Fruit fly (Drosophila melanogaster): ENCODE measurements around the gene Coq4.

Coq4 gene

DNA sequence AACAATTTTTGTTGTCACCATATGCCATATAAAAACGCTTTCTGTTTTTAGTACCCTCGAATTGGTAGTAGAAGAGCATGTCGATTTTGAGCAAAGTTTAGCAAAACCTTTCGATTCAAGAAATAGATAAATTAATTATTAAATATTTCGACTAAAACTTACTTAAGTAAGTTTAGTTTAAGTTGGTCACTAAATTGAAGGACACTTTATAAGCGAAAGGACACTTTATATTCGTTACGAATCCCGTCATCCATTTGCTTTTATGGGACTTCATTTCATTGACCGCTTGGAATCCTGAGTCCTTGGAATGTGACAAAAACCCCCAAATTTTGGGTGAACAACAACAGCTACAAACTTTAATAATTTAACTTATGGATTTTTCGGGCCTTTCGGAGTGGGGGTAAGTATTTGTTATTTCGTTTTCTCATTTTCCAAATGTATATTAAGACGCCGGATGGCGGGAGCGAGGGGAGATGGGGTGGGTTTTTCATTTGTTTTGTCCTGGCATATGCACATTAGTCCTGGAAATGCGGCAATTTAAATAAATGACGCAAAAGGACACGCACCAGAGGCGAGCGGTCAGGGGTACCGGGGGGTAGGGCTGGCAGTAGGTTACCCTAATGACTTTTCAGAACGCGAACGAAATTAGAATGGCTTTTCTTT lies 25.6 kb upstream of the Coq4 start (continued):
- no peak for TF ChIP-seq dan (GFP tag; IDR thresholded peaks at IDR 0.05)
- TF ChIP-seq pita (GFP tag; optimal IDR thresholded peaks at IDR 0.05): no peak
- TF ChIP-seq CG6791 (GFP tag; IDR thresholded peaks at IDR 0.05; ENCODE audit: partially characterized antibody): no peak
- no peak for TF ChIP-seq CG17612 (GFP tag; IDR thresholded peaks at IDR 0.05)
- no peak for TF ChIP-seq ac (GFP tag; optimal IDR thresholded peaks at IDR 0.05)
- TF ChIP-seq Asciz (GFP tag; optimal IDR thresholded peaks at IDR 0.05): peak; percentile 25
- TF ChIP-seq BtbVII (GFP tag; optimal IDR thresholded peaks at IDR 0.05): peak; percentile 20
- no peak for TF ChIP-seq CG13624 (GFP tag; optimal IDR thresholded peaks at IDR 0.05)
- no peak for TF ChIP-seq HLH3B (GFP tag; IDR thresholded peaks at IDR 0.05)
- no peak for TF ChIP-seq CG8290 (GFP tag; optimal IDR thresholded peaks at IDR 0.05)
- TF ChIP-seq CG8290 (tag; optimal IDR thresholded peaks at IDR 0.05): no peak
- TF ChIP-seq repo (GFP tag; optimal IDR thresholded peaks at IDR 0.05): no peak
- TF ChIP-seq CG6813 (GFP tag; optimal IDR thresholded peaks at IDR 0.05): peak; percentile 12
- peak; percentile 4 for TF ChIP-seq CG15601 (tag; optimal IDR thresholded peaks at IDR 0.05)
- TF ChIP-seq E2f2 (GFP tag; IDR thresholded peaks at IDR 0.05): no peak
- TF ChIP-seq Adf1 (GFP tag; IDR thresholded peaks at IDR 0.05): no peak
- TF ChIP-seq Taf1 (GFP tag; IDR thresholded peaks at IDR 0.05): no peak
- TF ChIP-seq slbo (GFP tag; IDR thresholded peaks at IDR 0.05): peak; percentile 44
- TF ChIP-seq unc-4 (GFP tag; IDR thresholded peaks at IDR 0.05; ENCODE audit: partially characterized antibody): no peak
- TF ChIP-seq ara (GFP tag; IDR thresholded peaks at IDR 0.05): no peak
- TF ChIP-seq CG17829 (tag; optimal IDR thresholded peaks at IDR 0.05): peak; percentile 38
- TF ChIP-seq tna (GFP tag; IDR thresholded peaks at IDR 0.05; ENCODE audit: partially characterized antibody): no peak
- TF ChIP-seq CG13296 (GFP tag; optimal IDR thresholded peaks at IDR 0.05): no peak
- TF ChIP-seq pho (GFP tag; optimal IDR thresholded peaks at IDR 0.05): no peak
- no peak for TF ChIP-seq sens-2 (GFP tag; IDR thresholded peaks at IDR 0.05)
- no peak for TF ChIP-seq CG10462 (GFP tag; optimal IDR thresholded peaks at IDR 0.05)
- no peak for TF ChIP-seq CG11560 (tag; IDR thresholded peaks at IDR 0.05)
- TF ChIP-seq jumu (GFP tag; optimal IDR thresholded peaks at IDR 0.05): no peak
- TF ChIP-seq Optix (GFP tag; IDR thresholded peaks at IDR 0.05): no peak
- TF ChIP-seq fd64A (GFP tag; optimal IDR thresholded peaks at IDR 0.05): no peak
- no peak for TF ChIP-seq CG7745 (tag; optimal IDR thresholded peaks at IDR 0.05)
- TF ChIP-seq CG3407 (GFP tag; optimal IDR thresholded peaks at IDR 0.05): no peak
- no peak for TF ChIP-seq CG10321 (GFP tag; IDR thresholded peaks at IDR 0.05)
- no peak for TF ChIP-seq Rfx (GFP tag; IDR thresholded peaks at IDR 0.05)
- no peak for TF ChIP-seq stc (GFP tag; IDR thresholded peaks at IDR 0.05)
- peak; percentile 13 for TF ChIP-seq CG15514 (GFP tag; optimal IDR thresholded peaks at IDR 0.05)
- TF ChIP-seq Fer2 (tag; optimal IDR thresholded peaks at IDR 0.05): no peak
- no peak for TF ChIP-seq CG4854 (GFP tag; optimal IDR thresholded peaks at IDR 0.05)
- TF ChIP-seq CG7839 (tag; optimal IDR thresholded peaks at IDR 0.05): peak; percentile 52
- TF ChIP-seq CG14050 (GFP tag; IDR thresholded peaks at IDR 0.05): peak; percentile 49; the same call in 2 of the 3 replicates
- TF ChIP-seq CG11398 (GFP tag; optimal IDR thresholded peaks at IDR 0.05): no peak
- TF ChIP-seq CG7928 (GFP tag; optimal IDR thresholded peaks at IDR 0.05): no peak
- peak; percentile 39 for TF ChIP-seq unpg (GFP tag; optimal IDR thresholded peaks at IDR 0.05)
- TF ChIP-seq slp2 (GFP tag; optimal IDR thresholded peaks at IDR 0.05): no peak
- no peak for TF ChIP-seq bigmax (GFP tag; optimal IDR thresholded peaks at IDR 0.05)
- TF ChIP-seq tgo (GFP tag; IDR thresholded peaks at IDR 0.05): peak; percentile 19; the same call in 1 of the 3 replicates
- no peak for TF ChIP-seq CG7786 (GFP tag; optimal IDR thresholded peaks at IDR 0.05)
- TF ChIP-seq Dip3 (GFP tag; optimal IDR thresholded peaks at IDR 0.05): no peak
- TF ChIP-seq CG12155 (GFP tag; optimal IDR thresholded peaks at IDR 0.05): no peak
- TF ChIP-seq ranshi (GFP tag; IDR thresholded peaks at IDR 0.05): no peak; the same call in 1 of the 2 replicates
- TF ChIP-seq pfk (GFP tag; optimal IDR thresholded peaks at IDR 0.05): no peak
